Worm (Caenorhabditis elegans) whole organism, L1 larva: Measurements from ENCODE around the gene F21D9.4.

ENCODE experiments used
- Y116A8C.19 ChIP-seq: sonication (generic microtip); optimal IDR thresholded peaks from 2 replicates; lab custom pipeline; 2016; ENCODE audit warnings: missing compliant biosample characterization, missing genetic modification characterization, borderline replicate concordance
- blmp-1 ChIP-seq: fragments of 150-350 bp; optimal IDR thresholded peaks from 2 replicates; lab custom pipeline; 2014; ENCODE audit warnings: missing biosample characterization, missing genetic modification characterization
- ceh-63 ChIP-seq: fragments of 200-800 bp; sonication (Bioruptor generic); optimal IDR thresholded peaks from 2 replicates; lab custom pipeline; 2018; ENCODE audit warnings: mild to moderate bottlenecking, missing genetic modification characterization, missing compliant biosample characterization
- ceh-88 ChIP-seq: fragments of 200-800 bp; sonication (Bioruptor generic); IDR thresholded peaks from 2 replicates; pipeline ENCODE4 v1.3.6; 2022; ENCODE audit warnings: missing genetic modification characterization, missing compliant biosample characterization
- ces-1 ChIP-seq: fragments of 150-350 bp; optimal IDR thresholded peaks from 2 replicates; lab custom pipeline; 2014; ENCODE audit warnings: missing biosample characterization, missing genetic modification reagents, missing genetic modification characterization
- elt-2 ChIP-seq: sonication (generic microtip); optimal IDR thresholded peaks from 2 replicates; lab custom pipeline; 2016; ENCODE audit warnings: missing genetic modification characterization, mild to moderate bottlenecking, inconsistent platforms, missing compliant biosample characterization, missing genetic modification reagents
- elt-3 ChIP-seq, 6 experiments: fragments of 150-350 bp in 1 of 6; sonication (generic microtip); optimal IDR thresholded peaks; 2 replicates each; lab custom pipeline; 2017 to 2018; ENCODE audit warnings: missing biosample characterization in 6 of 6, missing genetic modification characterization in 6 of 6, inconsistent platforms in 1 of 6
- fkh-10 ChIP-seq: sonication (generic microtip); optimal IDR thresholded peaks from 2 replicates; lab custom pipeline; 2017; ENCODE audit warnings: missing biosample characterization, missing genetic modification reagents, missing genetic modification characterization
- fkh-8 ChIP-seq: sonication (generic microtip); optimal IDR thresholded peaks from 2 replicates; lab custom pipeline; 2016; ENCODE audit warnings: mild to moderate bottlenecking, missing genetic modification characterization, missing compliant biosample characterization
- fos-1 ChIP-seq: fragments of 150-350 bp; optimal IDR thresholded peaks from 2 replicates; lab custom pipeline; 2014; ENCODE audit warnings: missing biosample characterization, missing genetic modification characterization
- irx-1 ChIP-seq: sonication (generic microtip); optimal IDR thresholded peaks from 2 replicates; lab custom pipeline; 2016; ENCODE audit warnings: missing genetic modification characterization, missing compliant biosample characterization
- isw-1 ChIP-seq: fragments of 200-800 bp; sonication (Bioruptor generic); IDR thresholded peaks from 2 replicates; pipeline ENCODE4 v1.3.6; 2022; ENCODE audit warnings: missing genetic modification characterization, missing compliant biosample characterization
- lin-14 ChIP-seq: fragments of 200-800 bp; sonication (Bioruptor generic); optimal IDR thresholded peaks from 2 replicates; lab custom pipeline; 2018; ENCODE audit warnings: mild to moderate bottlenecking, missing genetic modification characterization, moderate library complexity, missing compliant biosample characterization
- lin-15B ChIP-seq: fragments of 150-350 bp; sonication (generic microtip); optimal IDR thresholded peaks from 3 replicates; lab custom pipeline; 2014; ENCODE audit warnings: missing biosample characterization, missing genetic modification characterization
- lin-39 ChIP-seq: fragments of 150-350 bp; optimal IDR thresholded peaks from 2 replicates; lab custom pipeline; 2014; ENCODE audit warnings: missing biosample characterization, missing genetic modification reagents, missing genetic modification characterization
- mef-2 ChIP-seq: fragments of 150-350 bp; optimal IDR thresholded peaks from 2 replicates; lab custom pipeline; 2014; ENCODE audit warnings: missing biosample characterization, missing genetic modification characterization
- nhr-19 ChIP-seq: fragments of 200-800 bp; sonication (Bioruptor generic); conservative IDR thresholded peaks from 2 replicates; pipeline ENCODE4 v1.3.6; 2022; ENCODE audit warnings: missing genetic modification characterization, missing compliant biosample characterization
- nhr-237 ChIP-seq: fragments of 150-350 bp; optimal IDR thresholded peaks from 2 replicates; lab custom pipeline; 2014; ENCODE audit warnings: missing biosample characterization, missing genetic modification characterization
- nhr-71 ChIP-seq: sonication (generic microtip); optimal IDR thresholded peaks from 2 replicates; lab custom pipeline; 2016; ENCODE audit warnings: mild to moderate bottlenecking, missing genetic modification characterization, moderate library complexity, missing compliant biosample characterization
- pag-3 ChIP-seq: sonication (generic microtip); optimal IDR thresholded peaks from 2 replicates; lab custom pipeline; 2017; ENCODE audit warnings: missing genetic modification characterization, mild to moderate bottlenecking, missing compliant biosample characterization, antibody characterized with exemption, borderline replicate concordance; ENCODE audit not compliant: insufficient read depth
- rnt-1 ChIP-seq: sonication (generic microtip); optimal IDR thresholded peaks from 2 replicates; lab custom pipeline; 2016; ENCODE audit warnings: mild to moderate bottlenecking, missing genetic modification characterization, moderate library complexity, missing compliant biosample characterization
- snu-23 ChIP-seq: sonication (generic microtip); optimal IDR thresholded peaks from 2 replicates; lab custom pipeline; 2016; ENCODE audit warnings: missing genetic modification characterization, missing compliant biosample characterization
- sox-4 ChIP-seq: sonication (generic microtip); optimal IDR thresholded peaks from 2 replicates; lab custom pipeline; 2016; ENCODE audit warnings: missing genetic modification characterization, missing compliant biosample characterization
- sptf-1 ChIP-seq: fragments of 150-350 bp; optimal IDR thresholded peaks from 2 replicates; lab custom pipeline; 2014; ENCODE audit warnings: missing biosample characterization, missing genetic modification characterization
- sup-37 ChIP-seq: fragments of 200-800 bp; sonication (Bioruptor generic); optimal IDR thresholded peaks from 2 replicates; lab custom pipeline; 2018; ENCODE audit warnings: mild to moderate bottlenecking, missing genetic modification characterization, missing compliant biosample characterization
- tbx-2 ChIP-seq: sonication (generic microtip); optimal IDR thresholded peaks from 2 replicates; lab custom pipeline; 2016; ENCODE audit warnings: missing genetic modification characterization, missing compliant biosample characterization
- tlp-1 ChIP-seq: fragments of 150-350 bp; optimal IDR thresholded peaks from 2 replicates; lab custom pipeline; 2014; ENCODE audit warnings: missing biosample characterization, missing genetic modification characterization
- unc-130 ChIP-seq: fragments of 150-350 bp; optimal IDR thresholded peaks from 2 replicates; lab custom pipeline; 2017; ENCODE audit warnings: missing biosample characterization, missing genetic modification characterization, inconsistent platforms
- unc-30 ChIP-seq: sonication (generic microtip); optimal IDR thresholded peaks from 2 replicates; lab custom pipeline; 2017; ENCODE audit warnings: missing biosample characterization, missing genetic modification characterization
- vab-15 ChIP-seq: sonication (generic microtip); optimal IDR thresholded peaks from 2 replicates; lab custom pipeline; 2017; ENCODE audit warnings: missing genotype, mild to moderate bottlenecking, missing genetic modification characterization, missing compliant biosample characterization
- xbp-1 ChIP-seq: sonication (generic microtip); optimal IDR thresholded peaks from 2 replicates; lab custom pipeline; 2016; ENCODE audit warnings: missing genetic modification characterization, missing compliant biosample characterization
- zip-4 ChIP-seq: fragments of 200-800 bp; sonication (Bioruptor generic); optimal IDR thresholded peaks from 2 replicates; lab custom pipeline; 2018; ENCODE audit warnings: mild to moderate bottlenecking, missing genetic modification characterization, moderate library complexity, missing compliant biosample characterization
- ztf-4 ChIP-seq: fragments of 150-350 bp; optimal IDR thresholded peaks from 2 replicates; lab custom pipeline; 2014; ENCODE audit warnings: missing biosample characterization, missing genetic modification characterization

Gene F21D9.4

DNA sequence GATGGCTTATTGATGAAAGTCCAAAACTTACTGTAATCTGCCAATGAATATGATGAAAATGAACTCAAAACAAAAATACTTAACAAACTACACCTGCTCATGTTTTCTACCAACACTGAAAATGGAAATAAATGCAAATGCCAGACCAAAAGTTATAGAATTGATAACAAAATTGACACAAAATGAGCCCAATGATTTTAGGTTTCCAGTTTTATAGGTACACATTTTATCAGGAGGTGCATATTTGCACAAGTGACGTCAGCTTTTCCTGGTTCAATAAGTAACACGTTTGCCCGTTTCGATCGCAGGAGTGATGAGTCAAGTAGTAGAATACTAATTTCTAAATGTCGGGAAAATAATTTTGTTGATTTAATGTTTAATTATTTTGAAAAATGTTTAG is 43.1 kb downstream of the F21D9.4 start, which contains the start of gene F55C9.6:
Gene F55C9.6, minus strand, starts transcription at position 101 of the 400 bp plus-strand sequence.
- TF ChIP-seq nhr-71 (tag; lab: Kevin White, UChicago) (no peak), unc-30 (tag; lab: Kevin White, UChicago) (no peak), isw-1 (GFP tag; lab: Robert Waterston, UW) (no peak), ceh-88 (GFP tag; lab: Robert Waterston, UW) (no peak), elt-2 (tag; lab: Kevin White, UChicago) (no peak), snu-23 (GFP tag; lab: Kevin White, UChicago) (no peak), nhr-237 (tag; lab: Kevin White, UChicago) (no peak), mef-2 (tag; lab: Kevin White, UChicago) (no peak)

DNA sequence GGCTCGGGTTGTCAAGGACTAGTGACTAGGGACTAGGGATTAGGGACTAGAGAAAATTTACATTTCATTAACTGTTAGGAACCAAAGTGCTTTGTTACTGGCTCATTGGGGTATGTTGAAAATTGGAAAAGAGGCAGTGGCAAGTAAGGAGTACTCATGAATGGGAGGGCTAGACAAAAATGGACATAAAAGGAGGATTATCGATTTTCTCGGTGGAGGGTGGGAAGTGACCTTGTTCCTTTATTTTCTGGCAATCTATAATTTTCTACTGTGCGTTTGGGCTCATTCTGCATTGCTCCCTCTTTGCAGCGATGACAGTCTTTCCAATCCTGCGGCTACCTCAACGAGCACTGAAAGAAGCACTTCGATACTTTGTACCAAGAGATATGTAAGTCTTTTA is 43.9 kb downstream of the F21D9.4 start, which contains the start of gene fbxb-60:
Gene fbxb-60, plus strand, starts transcription at position 301 of the 400 bp plus-strand sequence.
- TF ChIP-seq xbp-1 (tag; lab: Kevin White, UChicago) (no peak), irx-1 (tag; lab: Kevin White, UChicago) (no peak), tlp-1 (tag; lab: Kevin White, UChicago) (no peak), rnt-1 (tag; lab: Kevin White, UChicago) (no peak), lin-15B (no peak), sox-4 (tag; lab: Kevin White, UChicago) (no peak), Y116A8C.19 (no peak), zip-4 (GFP tag; lab: Kevin White, UChicago) (no peak), tbx-2 (tag; lab: Kevin White, UChicago) (no peak), ces-1 (GFP tag; lab: Kevin White, UChicago) (no peak), fkh-10 (GFP tag; lab: Kevin White, UChicago) (no peak), fkh-8 (tag; lab: Kevin White, UChicago) (no peak), sptf-1 (no peak), elt-3 (tag; optimal IDR thresholded peaks at IDR 0.05; lab: Kevin White, UChicago) (no peak), vab-15 (tag; lab: Kevin White, UChicago) (no peak)

DNA sequence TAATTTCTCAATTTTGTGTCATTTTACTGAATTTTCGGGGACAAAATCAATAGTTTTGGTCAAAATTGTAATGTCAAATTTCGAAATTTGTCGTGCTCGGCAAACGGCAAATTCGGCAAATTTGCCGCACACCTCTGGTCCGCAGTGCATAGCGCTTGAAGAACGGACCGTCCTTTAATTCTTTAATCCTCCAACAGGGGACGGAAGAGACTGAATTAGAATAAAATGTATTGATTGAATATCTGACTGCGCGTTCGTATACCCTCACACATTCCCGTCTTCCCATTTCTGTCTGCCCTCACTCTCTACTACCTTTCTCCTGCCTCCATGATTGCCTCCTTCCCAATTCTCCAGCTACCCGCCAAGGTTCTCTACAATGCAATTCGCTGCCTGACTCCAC is 45.6 kb downstream of the F21D9.4 start, which contains the start of gene F55C9.14:
Gene F55C9.14, plus strand, starts transcription at position 301 of the 400 bp plus-strand sequence.
- no peak for TF ChIP-seq unc-30 (tag; lab: Kevin White, UChicago)
- no peak for TF ChIP-seq pag-3 (tag; lab: Kevin White, UChicago)
- no peak for TF ChIP-seq ztf-4 (tag; lab: Kevin White, UChicago)
- TF ChIP-seq elt-3 (tag; optimal IDR thresholded peaks at IDR 0.05; lab: Kevin White, UChicago), result no peak
- TF ChIP-seq lin-39, result no peak
- no peak for TF ChIP-seq sup-37 (GFP tag; lab: Kevin White, UChicago)
- no peak for TF ChIP-seq lin-14 (GFP tag; lab: Kevin White, UChicago)
- no peak for TF ChIP-seq unc-130 (tag; lab: Kevin White, UChicago)
- no peak for TF ChIP-seq blmp-1 (tag; lab: Kevin White, UChicago)
- no peak for TF ChIP-seq fos-1
- TF ChIP-seq irx-1 (tag; lab: Kevin White, UChicago), result no peak

DNA sequence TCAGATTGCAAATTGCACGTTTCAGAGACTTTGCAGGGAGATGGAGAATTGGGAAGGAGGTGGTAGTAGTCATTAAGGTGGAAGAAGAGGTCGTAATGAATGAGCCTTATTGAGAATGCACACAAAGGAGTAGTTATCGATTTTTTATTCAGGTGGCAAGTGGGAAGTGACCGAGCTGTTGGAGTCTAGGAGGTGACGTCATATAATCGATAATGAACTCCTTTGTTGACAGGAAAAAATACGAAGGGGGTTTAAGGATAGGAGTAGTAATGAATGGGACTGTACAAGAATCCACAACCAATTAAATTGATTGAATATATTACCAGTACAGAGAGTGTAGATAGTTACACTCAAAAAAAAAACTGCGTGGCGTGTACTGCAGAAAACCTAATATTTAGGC is 48.3 kb downstream of the F21D9.4 start, which contains the start of gene fbxb-62:
Gene fbxb-62, minus strand, starts transcription at position 101 of the 400 bp plus-strand sequence.
- TF ChIP-seq vab-15 (tag; lab: Kevin White, UChicago) (no peak), nhr-19 (GFP tag; lab: Robert Waterston, UW) (0 out of 2 replicates have a peak, but pooled peaks have one; percentile 3), mef-2 (tag; lab: Kevin White, UChicago) (no peak)

DNA sequence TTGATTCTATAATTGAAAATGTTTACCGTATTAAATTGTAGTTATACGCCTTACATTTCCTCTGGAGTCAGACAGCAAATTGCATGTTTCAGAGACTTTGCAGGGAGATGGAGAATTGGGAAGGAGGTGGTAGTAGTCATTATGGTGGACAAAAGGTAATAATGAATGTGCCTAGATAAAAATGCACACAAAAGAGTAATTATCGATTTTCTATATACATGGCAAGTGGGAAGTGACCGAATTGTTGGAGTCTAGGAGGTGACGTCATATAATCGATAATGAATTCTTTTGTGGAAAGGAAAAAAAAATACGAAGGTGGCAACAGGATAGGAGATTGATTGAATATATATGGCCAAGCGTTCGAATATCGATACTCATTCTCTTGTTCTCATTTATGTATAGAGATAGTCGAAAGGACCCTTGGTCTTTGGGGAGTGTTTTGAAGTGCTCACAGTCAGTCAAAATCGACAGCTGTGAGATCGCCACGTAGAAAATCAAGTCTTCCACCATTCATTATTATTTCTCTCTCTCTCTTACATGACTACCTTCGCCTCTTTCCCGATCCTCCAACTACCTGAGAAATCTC is 50.1 kb downstream of the F21D9.4 start, which contains the start of the genes fbxb-63 and fbxb-61:
Gene fbxb-63, minus strand, starts transcription at position 142 of the 586 bp plus-strand sequence.
Gene fbxb-61, plus strand, starts transcription at position 536 of the 586 bp plus-strand sequence.
- TF ChIP-seq ceh-63 (GFP tag; lab: Kevin White, UChicago), result no peak
